Worm (Caenorhabditis elegans): ENCODE data around the gene C28A5.6.

The C28A5.6 gene

ce11 chrIII:4475428-4475968 is 46.2 kb upstream of the C28A5.6 start, which contains the start of gene rps-1 (continued):
- TF ChIP-seq hlh-8 (tag; optimal IDR thresholded peaks at IDR 0.05), result peak; percentile 62
- peak; percentile 98 for TF ChIP-seq ceh-18 (tag; optimal IDR thresholded peaks at IDR 0.05)
- TF ChIP-seq C38D4.7 (GFP tag; optimal IDR thresholded peaks at IDR 0.05), result no peak
- no peak for TF ChIP-seq pha-2 (tag; optimal IDR thresholded peaks at IDR 0.05)
- peak; percentile 78 for TF ChIP-seq madf-2 (tag; optimal IDR thresholded peaks at IDR 0.05)
- peak; percentile 93 for TF ChIP-seq rnt-1 (tag; optimal IDR thresholded peaks at IDR 0.05)
- peak; percentile 45; the same call in 1 of the 2 replicates for TF ChIP-seq ceh-45 (GFP tag; IDR thresholded peaks at IDR 0.05)
- TF ChIP-seq ceh-2 (tag; optimal IDR thresholded peaks at IDR 0.05), result peak; percentile 62
- TF ChIP-seq ceh-24 (tag; optimal IDR thresholded peaks at IDR 0.05), result no peak
- peak; percentile 96 for TF ChIP-seq ref-2 (tag; optimal IDR thresholded peaks at IDR 0.05)
- no peak for TF ChIP-seq lin-11 (tag; optimal IDR thresholded peaks at IDR 0.05)
- no peak for TF ChIP-seq fkh-6 (tag; optimal IDR thresholded peaks at IDR 0.05)
- TF ChIP-seq ceh-19 (GFP tag; optimal IDR thresholded peaks at IDR 0.05), result no peak
- peak; percentile 14 for TF ChIP-seq eyg-1 (tag; optimal IDR thresholded peaks at IDR 0.05)
- TF ChIP-seq lim-6 (tag; optimal IDR thresholded peaks at IDR 0.05), result peak; percentile 43
- peak; percentile 78 for TF ChIP-seq dve-1 (tag; optimal IDR thresholded peaks at IDR 0.05)
- peak; percentile 12 for TF ChIP-seq tbx-7 (tag; optimal IDR thresholded peaks at IDR 0.05)
- peak; percentile 58 for TF ChIP-seq gmeb-2 (tag; optimal IDR thresholded peaks at IDR 0.05)
- TF ChIP-seq ceh-6 (GFP tag; optimal IDR thresholded peaks at IDR 0.05), result no peak
- peak; percentile 95 for TF ChIP-seq ceh-30 (tag; optimal IDR thresholded peaks at IDR 0.05)
- TF ChIP-seq elt-4 (tag; optimal IDR thresholded peaks at IDR 0.05), result no peak
- TF ChIP-seq dmd-4 (tag; optimal IDR thresholded peaks at IDR 0.05; ENCODE audit: borderline replicate concordance), result no peak
- peak; percentile 93 for TF ChIP-seq hlh-30 (tag; optimal IDR thresholded peaks at IDR 0.05; ENCODE audit: insufficient read depth)
- peak; percentile 82 for TF ChIP-seq elt-2 (tag; optimal IDR thresholded peaks at IDR 0.05)
- peak; percentile 79 for TF ChIP-seq syd-9 (tag; optimal IDR thresholded peaks at IDR 0.05)
- TF ChIP-seq ceh-34 (tag; optimal IDR thresholded peaks at IDR 0.05), result peak; percentile 97
- TF ChIP-seq sox-4 (tag; optimal IDR thresholded peaks at IDR 0.05), result peak; percentile 57
- TF ChIP-seq fax-1 (tag; optimal IDR thresholded peaks at IDR 0.05), result peak; percentile 44
- TF ChIP-seq zip-5 (tag; optimal IDR thresholded peaks at IDR 0.05), result peak; percentile 6
- peak; percentile 7 for TF ChIP-seq ahr-1 (tag; optimal IDR thresholded peaks at IDR 0.05)
- TF ChIP-seq pat-9 (tag; optimal IDR thresholded peaks at IDR 0.05), result peak; percentile 59
- peak; percentile 13 for TF ChIP-seq pqm-1 (tag; optimal IDR thresholded peaks at IDR 0.05)
- no peak for TF ChIP-seq mec-3 (tag; optimal IDR thresholded peaks at IDR 0.05; ENCODE audit: borderline replicate concordance)
- peak; percentile 99 for TF ChIP-seq nfya-1 (tag; optimal IDR thresholded peaks at IDR 0.05)
- peak; percentile 79 for TF ChIP-seq K09A11.1 (tag; optimal IDR thresholded peaks at IDR 0.05; ENCODE audit: insufficient read depth)
- peak; percentile 92 for TF ChIP-seq unc-42 (tag; optimal IDR thresholded peaks at IDR 0.05)
- TF ChIP-seq fkh-10 (GFP tag; optimal IDR thresholded peaks at IDR 0.05), result no peak
- peak; percentile 92 for TF ChIP-seq ceh-14 (tag; optimal IDR thresholded peaks at IDR 0.05)
- TF ChIP-seq npax-4 (tag; optimal IDR thresholded peaks at IDR 0.05), result no peak
- peak; percentile 14 for TF ChIP-seq K02D7.2 (tag; optimal IDR thresholded peaks at IDR 0.05)
- TF ChIP-seq F13H6.1 (tag; optimal IDR thresholded peaks at IDR 0.05), result peak; percentile 72
- TF ChIP-seq ceh-22 (tag; optimal IDR thresholded peaks at IDR 0.05), result peak; percentile 79
- peak; percentile 60 for TF ChIP-seq Y22D7AL.16 (tag; optimal IDR thresholded peaks at IDR 0.05)

- TF ChIP-seq ceh-6 (GFP tag; optimal IDR thresholded peaks at IDR 0.05) (no peak), Y22D7AL.16 (tag; optimal IDR thresholded peaks at IDR 0.05) (no peak), K09A11.1 (tag; optimal IDR thresholded peaks at IDR 0.05; ENCODE audit: insufficient read depth) (no peak), hlh-30 (tag; optimal IDR thresholded peaks at IDR 0.05; ENCODE audit: insufficient read depth) (no peak), F13H6.1 (tag; optimal IDR thresholded peaks at IDR 0.05) (no peak), pha-2 (tag; optimal IDR thresholded peaks at IDR 0.05) (no peak), K02D7.2 (tag; optimal IDR thresholded peaks at IDR 0.05) (no peak), madf-2 (tag; optimal IDR thresholded peaks at IDR 0.05) (no peak), pat-9 (tag; optimal IDR thresholded peaks at IDR 0.05) (no peak), ceh-34 (tag; optimal IDR thresholded peaks at IDR 0.05) (no peak)
These were observed 45.6 kb upstream of the C28A5.6 start, which contains the start of gene ifet-1 for ce11 chrIII:4474908-4475307. TSS of gene ifet-1 (minus strand) at chrIII:4475150.
